Worm (Caenorhabditis elegans) whole organism, L3 larva: ENCODE measurements around the gene rmd-2.
A peak's percentile ranks its signal among the peaks of the same experiment; 100 is the strongest.

ENCODE experiments used
- R02D3.7 ChIP-seq: fragments of 150-350 bp; optimal IDR thresholded peaks from 2 replicates; lab custom pipeline; 2014; ENCODE audit warnings: missing biosample characterization, missing genetic modification characterization
- ZK546.5 ChIP-seq: sonication (generic microtip); optimal IDR thresholded peaks from 2 replicates; lab custom pipeline; 2017; ENCODE audit warnings: missing biosample characterization, missing genetic modification characterization
- aly-2 ChIP-seq: fragments of 150-350 bp; optimal IDR thresholded peaks from 2 replicates; lab custom pipeline; 2014; ENCODE audit warnings: missing biosample characterization, missing genetic modification characterization
- ama-1 ChIP-seq: fragments of 150-350 bp; optimal IDR thresholded peaks from 2 replicates; lab custom pipeline; 2018
- ceh-82 ChIP-seq: fragments of 150-350 bp; optimal IDR thresholded peaks from 2 replicates; lab custom pipeline; 2014; ENCODE audit warnings: missing biosample characterization, missing genetic modification characterization
- ceh-9 ChIP-seq: sonication (generic microtip); optimal IDR thresholded peaks from 2 replicates; lab custom pipeline; 2018; ENCODE audit warnings: missing biosample characterization, missing genetic modification characterization
- egl-27 ChIP-seq: sonication (generic microtip); optimal IDR thresholded peaks from 4 replicates; lab custom pipeline; 2017; ENCODE audit warnings: missing biosample characterization, missing genetic modification reagents, missing genetic modification characterization
- egl-5 ChIP-seq: fragments of 150-350 bp; optimal IDR thresholded peaks from 2 replicates; lab custom pipeline; 2017; ENCODE audit warnings: missing biosample characterization, missing genetic modification reagents, missing genetic modification characterization, inconsistent platforms
- elt-1 ChIP-seq: fragments of 150-350 bp; optimal IDR thresholded peaks from 2 replicates; lab custom pipeline; 2014; ENCODE audit warnings: missing biosample characterization, missing genetic modification characterization
- elt-2 ChIP-seq: sonication (generic microtip); optimal IDR thresholded peaks from 2 replicates; lab custom pipeline; 2016; ENCODE audit warnings: missing genetic modification reagents, mild to moderate bottlenecking, missing genetic modification characterization, missing compliant biosample characterization
- elt-3 ChIP-seq, 3 experiments: fragments of 150-350 bp in 1 of 3; sonication (generic microtip) in 2 of 3; optimal IDR thresholded peaks; 2 replicates in 2 of 3; 4 replicates in 1 of 3; lab custom pipeline; 2014 to 2017; ENCODE audit warnings: missing biosample characterization in 3 of 3, missing genetic modification characterization in 3 of 3
- eor-1 ChIP-seq, 2 experiments: fragments of 150-350 bp; optimal IDR thresholded peaks; 2 replicates each; lab custom pipeline; 2014 to 2018; ENCODE audit warnings: missing biosample characterization in 2 of 2, missing genetic modification characterization in 2 of 2
- fkh-2 ChIP-seq: fragments of 150-350 bp; optimal IDR thresholded peaks from 2 replicates; lab custom pipeline; 2014; ENCODE audit warnings: missing biosample characterization, missing genetic modification reagents, missing genetic modification characterization
- hmg-11 ChIP-seq: sonication (generic microtip); optimal IDR thresholded peaks from 2 replicates; lab custom pipeline; 2016; ENCODE audit warnings: missing genetic modification characterization, missing compliant biosample characterization
- lin-15B ChIP-seq: fragments of 150-350 bp; optimal IDR thresholded peaks from 2 replicates; lab custom pipeline; 2014; ENCODE audit warnings: missing biosample characterization, missing genetic modification characterization
- lsy-12 ChIP-seq: sonication (generic microtip); optimal IDR thresholded peaks from 2 replicates; lab custom pipeline; 2016; ENCODE audit warnings: mild to moderate bottlenecking, missing genetic modification characterization, missing compliant biosample characterization
- mdl-1 ChIP-seq: fragments of 150-350 bp; optimal IDR thresholded peaks from 2 replicates; lab custom pipeline; 2014; ENCODE audit warnings: missing biosample characterization, missing genetic modification characterization
- nfya-1 ChIP-seq: sonication (generic microtip); optimal IDR thresholded peaks from 2 replicates; lab custom pipeline; 2017; ENCODE audit warnings: missing genetic modification characterization, mild to moderate bottlenecking, missing compliant biosample characterization, antibody characterized with exemption, moderate library complexity; ENCODE audit not compliant: insufficient read depth
- nhr-12 ChIP-seq: fragments of 150-350 bp; optimal IDR thresholded peaks from 2 replicates; lab custom pipeline; 2014; ENCODE audit warnings: missing biosample characterization, missing genetic modification characterization
- nhr-23 ChIP-seq: fragments of 150-350 bp; optimal IDR thresholded peaks from 2 replicates; lab custom pipeline; 2014; ENCODE audit warnings: missing biosample characterization, missing genetic modification reagents, missing genetic modification characterization
- nhr-25 ChIP-seq: sonication (generic microtip); optimal IDR thresholded peaks from 2 replicates; lab custom pipeline; 2017; ENCODE audit warnings: missing biosample characterization, missing genetic modification characterization
- nhr-28 ChIP-seq: fragments of 150-350 bp; optimal IDR thresholded peaks from 2 replicates; lab custom pipeline; 2014; ENCODE audit warnings: missing biosample characterization, missing genetic modification characterization
- nhr-43 ChIP-seq: sonication (generic microtip); optimal IDR thresholded peaks from 2 replicates; lab custom pipeline; 2016; ENCODE audit warnings: mild to moderate bottlenecking, missing genetic modification characterization, missing compliant biosample characterization; ENCODE audit not compliant: poor library complexity, severe bottlenecking
- nhr-67 ChIP-seq: fragments of 150-350 bp; optimal IDR thresholded peaks from 2 replicates; lab custom pipeline; 2014; ENCODE audit warnings: missing biosample characterization, missing genetic modification characterization
- nhr-76 ChIP-seq: fragments of 150-350 bp; sonication (generic microtip); optimal IDR thresholded peaks from 5 replicates; lab custom pipeline; 2014; ENCODE audit warnings: missing biosample characterization, missing genetic modification characterization
- pha-4 ChIP-seq: fragments of 150-350 bp; optimal IDR thresholded peaks from 2 replicates; lab custom pipeline; 2014; ENCODE audit warnings: missing biosample characterization, missing genetic modification reagents, missing genetic modification characterization
- pqm-1 ChIP-seq: fragments of 150-350 bp; optimal IDR thresholded peaks from 2 replicates; lab custom pipeline; 2017; ENCODE audit warnings: missing biosample characterization, missing genetic modification characterization, inconsistent platforms
- sea-2 ChIP-seq: fragments of 150-350 bp; sonication (generic microtip); optimal IDR thresholded peaks from 4 replicates; lab custom pipeline; 2014; ENCODE audit warnings: missing biosample characterization, missing genetic modification reagents, missing genetic modification characterization
- skn-1 ChIP-seq: fragments of 150-350 bp; optimal IDR thresholded peaks from 2 replicates; lab custom pipeline; 2014; ENCODE audit warnings: missing biosample characterization, missing genetic modification characterization
- snpc-4 ChIP-seq: fragments of 150-350 bp; optimal IDR thresholded peaks from 2 replicates; lab custom pipeline; 2014; ENCODE audit warnings: missing biosample characterization, missing genetic modification characterization
- tbx-2 ChIP-seq: sonication (generic microtip); optimal IDR thresholded peaks from 2 replicates; lab custom pipeline; 2016; ENCODE audit warnings: mild to moderate bottlenecking, missing genetic modification characterization, missing compliant biosample characterization
- unc-62 ChIP-seq: fragments of 150-350 bp; sonication (generic microtip); optimal IDR thresholded peaks from 4 replicates; lab custom pipeline; 2014; ENCODE audit warnings: missing biosample characterization, missing genetic modification reagents, missing genetic modification characterization
- zag-1 ChIP-seq: fragments of 150-350 bp; optimal IDR thresholded peaks from 2 replicates; lab custom pipeline; 2014; ENCODE audit warnings: missing biosample characterization, missing genetic modification characterization

Gene rmd-2

DNA sequence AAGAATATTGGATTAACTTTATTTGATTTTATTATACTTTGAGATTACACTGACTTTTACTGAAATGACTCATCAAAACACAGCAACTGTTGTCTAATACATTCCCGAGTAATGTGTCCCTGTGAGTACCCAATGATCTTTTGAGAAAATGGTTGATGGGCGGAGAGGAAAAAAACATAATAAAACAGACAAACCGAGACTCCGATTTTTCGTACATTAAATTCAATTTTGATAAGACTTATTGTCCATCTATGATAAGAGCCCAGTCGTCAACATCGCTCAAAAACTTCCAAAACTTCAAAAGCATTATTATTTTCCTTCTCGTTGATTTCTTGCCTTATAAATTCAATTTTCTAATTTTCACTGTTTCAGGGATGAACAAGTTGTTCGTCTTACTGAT lies 35.2 kb downstream of the rmd-2 start, which contains the start of gene ttr-46:
Gene ttr-46, plus strand, starts transcription at position 373 of the 400 bp plus-strand sequence.
- TF ChIP-seq pqm-1 (tag; lab: Kevin White, UChicago) (peak; percentile 65), elt-2 (tag; lab: Kevin White, UChicago) (peak; percentile 68), eor-1 (tag; optimal IDR thresholded peaks at IDR 0.05; lab: Kevin White, UChicago) (no peak)

DNA sequence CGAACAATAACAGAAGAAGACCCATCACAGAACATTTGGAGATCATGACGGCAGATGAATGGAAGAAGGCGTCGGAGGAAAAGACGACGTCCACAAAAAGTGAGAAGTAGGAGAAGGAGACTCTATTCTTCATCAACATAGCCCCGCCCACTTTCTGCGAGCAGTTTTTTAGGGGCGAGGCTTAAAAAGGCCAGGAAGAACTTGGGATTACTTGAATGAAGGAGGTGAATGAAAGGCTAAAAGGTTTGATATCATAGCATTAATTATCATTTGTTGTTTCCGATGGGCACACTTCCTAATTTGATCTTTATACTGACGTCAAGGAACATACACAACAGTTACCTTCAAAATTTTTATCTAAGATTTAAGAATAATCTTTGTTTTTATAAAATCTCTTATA lies 37.2 kb downstream of the rmd-2 start, which contains the start of gene nlp-58:
Gene nlp-58, minus strand, starts transcription at position 101 of the 400 bp plus-strand sequence.
- TF ChIP-seq skn-1 (tag; lab: Kevin White, UChicago) (no peak), ZK546.5 (tag; lab: Kevin White, UChicago) (no peak), fkh-2 (tag; lab: Kevin White, UChicago) (no peak)

DNA sequence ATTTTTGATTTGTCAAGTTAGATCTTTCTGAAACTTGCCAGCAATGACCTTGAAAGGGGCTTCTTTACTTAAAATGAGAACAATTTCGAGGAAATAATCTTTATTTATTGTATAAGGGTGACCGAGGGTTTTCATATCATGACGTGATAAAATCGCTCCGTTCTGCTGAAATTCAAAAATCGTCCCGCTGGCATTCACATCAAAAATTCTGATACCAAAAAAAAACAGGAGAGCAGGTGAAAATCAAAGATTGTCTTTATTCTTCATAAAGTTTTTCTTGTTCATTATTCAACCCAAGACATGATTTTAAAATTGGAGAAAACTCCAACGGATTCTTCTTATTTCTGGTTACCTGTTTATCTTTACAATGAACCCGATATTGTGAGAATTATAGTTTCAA lies 42.0 kb downstream of the rmd-2 start, which contains the start of gene sre-28:
Gene sre-28, plus strand, starts transcription at position 301 of the 400 bp plus-strand sequence.
- TF ChIP-seq nhr-43 (tag; lab: Kevin White, UChicago) = no peak
- TF ChIP-seq elt-3 (tag; optimal IDR thresholded peaks at IDR 0.05; lab: Kevin White, UChicago) = no peak
- TF ChIP-seq zag-1 = no peak
- TF ChIP-seq egl-5 (tag; lab: Kevin White, UChicago) = no peak
- no peak for TF ChIP-seq snpc-4 (tag; lab: Kevin White, UChicago)
- TF ChIP-seq nhr-76 (tag; lab: Kevin White, UChicago) = no peak
- no peak for TF ChIP-seq unc-62 (GFP tag; lab: Kevin White, UChicago)
- TF ChIP-seq sea-2 = no peak
- TF ChIP-seq, all 47 proteins: peak for 0

DNA sequence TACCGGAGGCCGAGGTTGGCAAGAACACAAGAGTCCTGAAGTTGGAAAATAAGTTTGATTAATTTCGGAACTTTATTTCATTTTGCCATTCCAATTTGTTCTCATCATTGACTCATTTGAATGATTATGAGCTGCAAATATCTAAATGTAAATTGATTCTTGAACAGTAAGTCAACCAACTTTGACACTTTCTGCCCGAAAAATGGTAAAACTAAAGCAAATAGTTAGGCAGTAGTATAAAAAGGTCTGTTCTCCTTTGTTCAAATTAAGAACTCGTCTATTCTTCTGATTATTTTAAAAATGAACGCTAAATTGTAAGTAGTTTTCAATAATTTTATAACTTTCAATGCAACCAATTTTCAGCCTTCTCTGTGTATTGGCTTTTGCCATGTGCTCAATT lies 43.0 kb downstream of the rmd-2 start, which contains the start of gene fipr-12:
Gene fipr-12, plus strand, starts transcription at position 301 of the 400 bp plus-strand sequence.
- TF ChIP-seq zag-1 (no peak), egl-27 (no peak), nhr-12 (tag; lab: Kevin White, UChicago) (no peak), elt-2 (tag; lab: Kevin White, UChicago) (no peak), pha-4 (tag; lab: Kevin White, UChicago) (no peak), nhr-23 (tag; lab: Kevin White, UChicago) (no peak), mdl-1 (tag; lab: Kevin White, UChicago) (no peak), snpc-4 (tag; lab: Kevin White, UChicago) (no peak), lin-15B (tag; lab: Kevin White, UChicago) (no peak), unc-62 (GFP tag; lab: Kevin White, UChicago) (no peak), tbx-2 (tag; lab: Kevin White, UChicago) (no peak), nhr-28 (tag; lab: Kevin White, UChicago) (no peak), nhr-25 (tag; lab: Kevin White, UChicago) (no peak), fkh-2 (tag; lab: Kevin White, UChicago) (no peak), nhr-67 (tag; lab: Kevin White, UChicago) (no peak), ama-1 (lab: Kevin White, UChicago) (no peak), R02D3.7 (tag; lab: Kevin White, UChicago) (no peak), ceh-82 (no peak), nhr-43 (tag; lab: Kevin White, UChicago) (no peak), aly-2 (tag; lab: Kevin White, UChicago) (no peak)
- TF ChIP-seq, all 47 proteins: peak for 0

DNA sequence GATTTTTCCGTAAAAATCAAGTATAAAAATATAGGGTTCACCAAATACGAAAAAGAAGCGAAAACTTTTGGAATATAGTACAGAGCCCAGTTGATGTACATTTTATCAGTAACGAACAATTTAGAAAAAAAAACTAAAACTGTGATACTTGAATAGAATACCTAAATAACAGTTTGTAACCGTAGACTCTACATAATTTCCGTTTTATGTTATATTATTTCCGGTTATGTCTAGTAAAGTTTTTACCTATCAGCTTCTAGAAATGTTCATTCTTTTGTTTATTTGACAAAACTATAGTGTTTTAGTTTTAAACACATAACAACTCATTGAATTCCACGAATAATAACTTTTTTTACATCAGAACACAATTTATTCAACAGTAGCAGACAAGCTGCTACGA lies 48.6 kb downstream of the rmd-2 start, which contains the start of gene srj-33:
Gene srj-33, minus strand, starts transcription at position 101 of the 400 bp plus-strand sequence.
- TF ChIP-seq nhr-23 (tag; lab: Kevin White, UChicago) (no peak), lsy-12 (tag; lab: Kevin White, UChicago) (no peak), ceh-9 (tag; lab: Kevin White, UChicago) (no peak), unc-62 (GFP tag; lab: Kevin White, UChicago) (no peak), R02D3.7 (tag; lab: Kevin White, UChicago) (no peak), zag-1 (no peak), hmg-11 (tag; lab: Kevin White, UChicago) (no peak), nhr-25 (tag; lab: Kevin White, UChicago) (no peak), nhr-67 (tag; lab: Kevin White, UChicago) (no peak), elt-1 (tag; lab: Kevin White, UChicago) (no peak), nhr-43 (tag; lab: Kevin White, UChicago) (no peak), egl-27 (no peak), pha-4 (tag; lab: Kevin White, UChicago) (no peak), ceh-82 (no peak), pqm-1 (tag; lab: Kevin White, UChicago) (no peak), skn-1 (tag; lab: Kevin White, UChicago) (no peak), ama-1 (lab: Kevin White, UChicago) (no peak), elt-3 (tag; optimal IDR thresholded peaks at IDR 0.05; lab: Kevin White, UChicago) (no peak), nfya-1 (tag; lab: Kevin White, UChicago) (no peak)
